Fruit fly (Drosophila melanogaster) whole organism, embryonic: ENCODE measurements around the gene CG10019.

Experiments
- Ada2b ChIP-seq: fragments of 200-800 bp; sonication (Bioruptor generic); IDR thresholded peaks from 2 replicates; pipeline ENCODE4 v1.3.6; 2022; ENCODE audit warnings: missing biosample characterization, missing genetic modification characterization
- CG10321 ChIP-seq: fragments of 200-800 bp; sonication (Bioruptor generic); IDR thresholded peaks from 2 replicates; pipeline ENCODE4 v1.3.6; 2022; ENCODE audit warnings: missing biosample characterization, missing genetic modification characterization
- CG10366 ChIP-seq: fragments of 200-800 bp; sonication (Bioruptor generic); IDR thresholded peaks from 2 replicates; pipeline ENCODE4 v1.3.6; 2022; ENCODE audit warnings: missing biosample characterization, missing genetic modification characterization
- CG10543 ChIP-seq: fragments of 200-800 bp; sonication (Bioruptor generic); optimal IDR thresholded peaks from 3 replicates; lab custom pipeline; 2017; ENCODE audit warnings: missing biosample characterization, mild to moderate bottlenecking, missing genetic modification characterization, moderate library complexity
- CG11247 ChIP-seq: fragments of 200-800 bp; sonication (Bioruptor generic); IDR thresholded peaks from 2 replicates; pipeline ENCODE4 v1.3.6; 2022; ENCODE audit warnings: missing biosample characterization, missing genetic modification characterization
- CG11696 ChIP-seq: fragments of 200-800 bp; sonication (Bioruptor generic); IDR thresholded peaks from 2 replicates; pipeline ENCODE4 v1.3.6; 2022; ENCODE audit warnings: missing biosample characterization, missing genetic modification characterization
- CG12236 ChIP-seq: fragments of 200-800 bp; sonication (Bioruptor generic); optimal IDR thresholded peaks from 2 replicates; lab custom pipeline; 2016; ENCODE audit warnings: missing biosample characterization, missing genetic modification characterization
- CG13775 ChIP-seq: fragments of 200-800 bp; sonication (Bioruptor generic); optimal IDR thresholded peaks from 3 replicates; lab custom pipeline; 2017; ENCODE audit warnings: missing biosample characterization, mild to moderate bottlenecking, missing genetic modification characterization
- CG13894 ChIP-seq: fragments of 200-800 bp; sonication (Bioruptor generic); optimal IDR thresholded peaks from 3 replicates; lab custom pipeline; 2018; ENCODE audit warnings: missing biosample characterization, mild to moderate bottlenecking, missing genetic modification characterization, moderate library complexity
- CG15011 ChIP-seq: fragments of 200-800 bp; sonication (Bioruptor generic); optimal IDR thresholded peaks from 3 replicates; lab custom pipeline; 2018; ENCODE audit warnings: missing biosample characterization, mild to moderate bottlenecking, missing genetic modification characterization
- CG15601 ChIP-seq: fragments of 200-800 bp; sonication (Bioruptor generic); optimal IDR thresholded peaks from 3 replicates; lab custom pipeline; 2019; ENCODE audit warnings: missing biosample characterization, mild to moderate bottlenecking, missing genetic modification characterization, moderate library complexity
- CG17568 ChIP-seq: fragments of 200-800 bp; sonication (Bioruptor generic); optimal IDR thresholded peaks from 2 replicates; lab custom pipeline; 2018; ENCODE audit warnings: missing biosample characterization, mild to moderate bottlenecking, missing genetic modification characterization, moderate library complexity
- CG31224 ChIP-seq: fragments of 200-800 bp; sonication (Bioruptor generic); IDR thresholded peaks from 2 replicates; pipeline ENCODE4 v1.3.6; 2022; ENCODE audit warnings: missing biosample characterization, missing genetic modification characterization
- CG31365 ChIP-seq: fragments of 200-800 bp; sonication (Bioruptor generic); optimal IDR thresholded peaks from 2 replicates; lab custom pipeline; 2018; ENCODE audit warnings: missing biosample characterization, mild to moderate bottlenecking, missing genetic modification characterization
- CG34376 ChIP-seq: fragments of 200-800 bp; sonication (Bioruptor generic); optimal IDR thresholded peaks from 2 replicates; lab custom pipeline; 2018; ENCODE audit warnings: missing biosample characterization, mild to moderate bottlenecking, missing genetic modification characterization
- CG4282 ChIP-seq: fragments of 200-800 bp; sonication (Bioruptor generic); optimal IDR thresholded peaks from 2 replicates; lab custom pipeline; 2016; ENCODE audit warnings: missing biosample characterization, missing genetic modification characterization
- CG6813 ChIP-seq: fragments of 200-800 bp; sonication (Bioruptor generic); optimal IDR thresholded peaks from 2 replicates; lab custom pipeline; 2017; ENCODE audit warnings: missing biosample characterization, missing genetic modification characterization, mild to moderate bottlenecking, moderate library complexity, missing genetic modification reagents
- CG8359 ChIP-seq: fragments of 200-800 bp; sonication (Bioruptor generic); optimal IDR thresholded peaks from 2 replicates; lab custom pipeline; 2017; ENCODE audit warnings: missing biosample characterization, mild to moderate bottlenecking, missing genetic modification characterization, borderline replicate concordance
- CG8478 ChIP-seq: fragments of >200 bp; optimal IDR thresholded peaks from 2 replicates; lab custom pipeline; 2018
- CG8944 ChIP-seq: fragments of 200-800 bp; sonication (Bioruptor generic); optimal IDR thresholded peaks from 3 replicates; lab custom pipeline; 2016; ENCODE audit warnings: missing biosample characterization, missing genetic modification characterization
- D ChIP-seq, 2 experiments: fragments of 200-800 bp in 1 of 2; fragments of >200 bp in 1 of 2; sonication (Bioruptor generic) in 1 of 2; optimal IDR thresholded peaks; 2 replicates in 1 of 2; 3 replicates in 1 of 2; lab custom pipeline; 2017; ENCODE audit warnings: mild to moderate bottlenecking in 1 of 2, missing biosample characterization in 1 of 2, missing genetic modification characterization in 1 of 2, missing genetic modification reagents in 1 of 2
- D19A ChIP-seq: fragments of 200-800 bp; optimal IDR thresholded peaks from 3 replicates; lab custom pipeline; 2019; ENCODE audit warnings: missing biosample characterization, mild to moderate bottlenecking, missing genetic modification characterization, moderate library complexity
- Dp ChIP-seq: fragments of 200-800 bp; sonication (Bioruptor generic); optimal IDR thresholded peaks from 2 replicates; lab custom pipeline; 2018; ENCODE audit warnings: missing biosample characterization, mild to moderate bottlenecking, missing genetic modification characterization, moderate library complexity
- HHEX ChIP-seq: fragments of 200-800 bp; sonication (Bioruptor generic); optimal IDR thresholded peaks from 3 replicates; lab custom pipeline; 2017; ENCODE audit warnings: missing biosample characterization, mild to moderate bottlenecking, missing genetic modification characterization, missing genetic modification reagents
- HLH3B ChIP-seq: fragments of 200-800 bp; sonication (Bioruptor generic); IDR thresholded peaks from 2 replicates; pipeline ENCODE4 v1.3.6; 2022; ENCODE audit warnings: missing biosample characterization, missing genetic modification characterization
- HmgD ChIP-seq: fragments of 200-800 bp; sonication (Bioruptor generic); optimal IDR thresholded peaks from 3 replicates; lab custom pipeline; 2016; ENCODE audit warnings: missing biosample characterization, missing genetic modification characterization
- HmgZ ChIP-seq: fragments of 200-800 bp; sonication (Bioruptor generic); optimal IDR thresholded peaks from 2 replicates; lab custom pipeline; 2018; ENCODE audit warnings: missing biosample characterization, mild to moderate bottlenecking, missing genetic modification characterization
- Hr78 ChIP-seq, 2 experiments: fragments of 200-800 bp in 1 of 2; fragments of >200 bp in 1 of 2; sonication (Bioruptor generic) in 1 of 2; optimal IDR thresholded peaks; 2 replicates each; lab custom pipeline; 2017 to 2019; ENCODE audit warnings: missing biosample characterization in 2 of 2, missing genetic modification characterization in 2 of 2, mild to moderate bottlenecking in 1 of 2, moderate library complexity in 1 of 2
- Kr ChIP-seq: fragments of 200-800 bp; sonication (Bioruptor generic); optimal IDR thresholded peaks from 2 replicates; lab custom pipeline; 2017; ENCODE audit warnings: missing biosample characterization, mild to moderate bottlenecking, missing genetic modification characterization
- Oaz ChIP-seq: fragments of 200-800 bp; sonication (Bioruptor generic); IDR thresholded peaks from 2 replicates; pipeline ENCODE4 v1.3.6; 2022; ENCODE audit warnings: missing biosample characterization, missing genetic modification characterization
- Spps ChIP-seq: fragments of 200-800 bp; sonication (Bioruptor generic); optimal IDR thresholded peaks from 2 replicates; lab custom pipeline; 2018; ENCODE audit warnings: missing biosample characterization, mild to moderate bottlenecking, missing genetic modification characterization
- TFAM ChIP-seq: fragments of 200-800 bp; sonication (Bioruptor generic); optimal IDR thresholded peaks from 2 replicates; lab custom pipeline; 2017; ENCODE audit warnings: missing biosample characterization, missing genetic modification characterization, inconsistent platforms
- Tbp ChIP-seq: fragments of >200 bp; optimal IDR thresholded peaks from 2 replicates; lab custom pipeline; 2018; ENCODE audit warnings: missing biosample characterization, missing genetic modification characterization
- Trl ChIP-seq, 3 experiments: fragments of >200 bp in 2 of 3; fragments of 200-800 bp in 1 of 3; sonication (Bioruptor generic) in 1 of 3; optimal IDR thresholded peaks; 2 replicates in 1 of 3; 3 replicates in 2 of 3; lab custom pipeline; 2016 to 2017; ENCODE audit warnings: missing biosample characterization in 1 of 3, missing genetic modification characterization in 1 of 3
- amos ChIP-seq: fragments of 200-800 bp; sonication (Bioruptor generic); IDR thresholded peaks from 2 replicates; pipeline ENCODE4 v1.3.6; 2022; ENCODE audit warnings: missing biosample characterization, missing genetic modification characterization; ENCODE audit not compliant: partially characterized antibody
- ci ChIP-seq: fragments of 200-800 bp; sonication (Bioruptor generic); IDR thresholded peaks from 3 replicates; pipeline ENCODE4 v1.3.6; 2022; ENCODE audit warnings: missing biosample characterization, missing genetic modification characterization
- crol ChIP-seq: fragments of 200-800 bp; sonication (Bioruptor generic); IDR thresholded peaks from 2 replicates; pipeline ENCODE4 v1.3.6; 2022; ENCODE audit warnings: missing biosample characterization, missing genetic modification characterization
- dimm ChIP-seq: fragments of 200-800 bp; sonication (Bioruptor generic); IDR thresholded peaks from 2 replicates; pipeline ENCODE4 v1.3.6; 2022; ENCODE audit warnings: missing biosample characterization, missing genetic modification characterization
- disco-r ChIP-seq: fragments of 200-800 bp; sonication (Bioruptor generic); optimal IDR thresholded peaks from 2 replicates; lab custom pipeline; 2016; ENCODE audit warnings: missing biosample characterization, missing genetic modification characterization
- gce ChIP-seq: fragments of 200-800 bp; sonication (Bioruptor generic); IDR thresholded peaks from 3 replicates; pipeline ENCODE4 v1.3.6; 2022; ENCODE audit warnings: missing biosample characterization, missing genetic modification characterization
- gcm ChIP-seq: fragments of 200-800 bp; sonication (Bioruptor generic); optimal IDR thresholded peaks from 2 replicates; lab custom pipeline; 2019; ENCODE audit warnings: missing biosample characterization, mild to moderate bottlenecking, missing genetic modification characterization, moderate library complexity
- gro ChIP-seq: fragments of 200-800 bp; sonication (Bioruptor generic); optimal IDR thresholded peaks from 2 replicates; lab custom pipeline; 2016; ENCODE audit warnings: missing biosample characterization, missing genetic modification characterization
- knrl ChIP-seq: fragments of 200-800 bp; sonication (Bioruptor generic); IDR thresholded peaks from 3 replicates; pipeline ENCODE4 v1.3.6; 2022; ENCODE audit warnings: missing biosample characterization, missing genetic modification characterization; ENCODE audit not compliant: partially characterized antibody
- luna ChIP-seq: fragments of 200-800 bp; sonication (Bioruptor generic); optimal IDR thresholded peaks from 2 replicates; lab custom pipeline; 2016; ENCODE audit warnings: missing biosample characterization, missing genetic modification characterization
- rib ChIP-seq: fragments of 200-800 bp; sonication (Bioruptor generic); IDR thresholded peaks from 2 replicates; pipeline ENCODE4 v1.3.6; 2022; ENCODE audit warnings: missing biosample characterization, missing genetic modification characterization
- sr ChIP-seq: fragments of 200-800 bp; sonication (Bioruptor generic); IDR thresholded peaks from 3 replicates; pipeline ENCODE4 v1.3.6; 2022; ENCODE audit warnings: missing biosample characterization, missing genetic modification characterization
- tio ChIP-seq: fragments of 200-800 bp; sonication (Bioruptor generic); optimal IDR thresholded peaks from 2 replicates; lab custom pipeline; 2017; ENCODE audit warnings: missing biosample characterization, missing genetic modification characterization, inconsistent platforms
- trh ChIP-seq: fragments of 200-800 bp; sonication (Bioruptor generic); optimal IDR thresholded peaks from 2 replicates; lab custom pipeline; 2016; ENCODE audit warnings: missing biosample characterization, missing genetic modification characterization
- wek ChIP-seq: fragments of 200-800 bp; sonication (Bioruptor generic); optimal IDR thresholded peaks from 3 replicates; lab custom pipeline; 2018; ENCODE audit warnings: missing biosample characterization, mild to moderate bottlenecking, missing genetic modification characterization, moderate library complexity
- wor ChIP-seq: fragments of 200-800 bp; sonication (Bioruptor generic); IDR thresholded peaks from 2 replicates; pipeline ENCODE4 v1.3.6; 2022; ENCODE audit warnings: missing biosample characterization, missing genetic modification characterization
- zen2 ChIP-seq: fragments of 200-800 bp; sonication (Bioruptor generic); IDR thresholded peaks from 3 replicates; pipeline ENCODE4 v1.3.6; 2022; ENCODE audit warnings: missing biosample characterization, missing genetic modification characterization; ENCODE audit not compliant: partially characterized antibody

CG10019 gene

DNA sequence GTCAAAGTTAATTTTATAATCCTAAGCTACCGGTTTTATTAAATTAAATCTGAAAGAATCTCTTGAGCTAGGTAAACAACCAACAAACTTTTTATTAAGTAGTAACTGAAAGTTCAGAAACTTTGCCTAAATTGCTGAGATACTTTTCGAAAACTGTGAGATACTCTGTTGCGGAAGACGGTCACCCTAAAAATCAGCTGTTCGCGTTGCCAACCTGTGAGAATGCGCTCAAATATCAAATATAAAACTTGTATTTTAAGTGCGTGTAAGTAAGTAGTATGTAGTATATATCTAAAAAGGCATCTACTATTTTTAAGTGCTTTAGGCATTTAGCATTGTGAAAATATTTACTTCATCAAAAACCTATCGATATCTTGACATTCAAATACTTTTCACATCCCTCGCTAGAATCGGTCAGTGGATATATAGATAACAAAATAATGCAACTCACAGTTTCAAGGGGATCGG, 17.3 kb upstream of the CG10019 start, which contains the start of the genes CG31955 and CG2818 (continued):
- TF ChIP-seq CG8944 (GFP tag; lab: Kevin White, UChicago) (no peak), CG4282 (GFP tag; lab: Kevin White, UChicago) (no peak), HHEX (GFP tag; lab: Kevin White, UChicago) (no peak), CG17568 (no peak), Hr78 (GFP tag; optimal IDR thresholded peaks at IDR 0.05; lab: Kevin White, UChicago) (no peak), knrl (GFP tag; lab: Robert Waterston, UW) (peak; percentile 68), zen2 (GFP tag; lab: Robert Waterston, UW) (peak; percentile 38; the same call in 1 of the 3 replicates), D19A (tag; lab: Kevin White, UChicago) (no peak), HmgD (GFP tag; lab: Kevin White, UChicago) (no peak), Oaz (GFP tag; lab: Robert Waterston, UW) (no peak), trh (GFP tag; lab: Kevin White, UChicago) (no peak), dimm (GFP tag; lab: Robert Waterston, UW) (no peak), CG13775 (GFP tag; lab: Kevin White, UChicago) (no peak), D (optimal IDR thresholded peaks at IDR 0.05; lab: Kevin White, UChicago) (no peak), D (GFP tag; optimal IDR thresholded peaks at IDR 0.05; lab: Kevin White, UChicago) (no peak), rib (GFP tag; lab: Robert Waterston, UW) (no peak), CG8478 (lab: Kevin White, UChicago) (no peak), disco-r (no peak), gce (no peak), CG12236 (GFP tag; lab: Kevin White, UChicago) (no peak), CG34376 (GFP tag; lab: Kevin White, UChicago) (no peak), CG6813 (GFP tag; lab: Kevin White, UChicago) (no peak), sr (GFP tag; lab: Robert Waterston, UW) (no peak), Ada2b (no peak), CG11696 (GFP tag; lab: Robert Waterston, UW) (no peak), CG10366 (GFP tag; lab: Robert Waterston, UW) (no peak), tio (GFP tag; lab: Kevin White, UChicago) (no peak), TFAM (GFP tag; lab: Kevin White, UChicago) (no peak), gro (GFP tag; lab: Kevin White, UChicago) (no peak), Trl (optimal IDR thresholded peaks at IDR 0.05; lab: Kevin White, UChicago) (no peak), Trl (GFP tag; optimal IDR thresholded peaks at IDR 0.05; lab: Kevin White, UChicago) (no peak), luna (GFP tag; lab: Kevin White, UChicago) (no peak), CG15011 (GFP tag; lab: Kevin White, UChicago) (no peak), CG10321 (no peak), CG31224 (GFP tag; lab: Robert Waterston, UW) (no peak), CG31365 (tag; lab: Kevin White, UChicago) (no peak), Dp (GFP tag; lab: Kevin White, UChicago) (peak; percentile 59), ci (GFP tag; lab: Robert Waterston, UW) (no peak), wor (no peak), amos (peak; percentile 65), gcm (GFP tag; lab: Kevin White, UChicago) (no peak), Tbp (GFP tag; lab: Kevin White, UChicago) (no peak), Kr (no peak), CG10543 (no peak), CG15601 (tag; lab: Kevin White, UChicago) (no peak), CG13894 (peak; percentile 40), HmgZ (tag; lab: Kevin White, UChicago) (peak; percentile 30), crol (no peak), CG11247 (GFP tag; lab: Robert Waterston, UW) (no peak), HLH3B (GFP tag; lab: Robert Waterston, UW) (no peak), CG8359 (GFP tag; lab: Kevin White, UChicago) (no peak), wek (GFP tag; lab: Kevin White, UChicago) (no peak), Spps (tag; lab: Kevin White, UChicago) (no peak)
